Worm (Caenorhabditis elegans) whole organism, late embryonic: ENCODE data around the gene idpp-5.

Experiments used
- ceh-45 ChIP-seq: fragments of 200-800 bp; sonication (Bioruptor generic); IDR thresholded peaks from 2 replicates; pipeline ENCODE4 v1.3.6; 2022; ENCODE audit warnings: missing genetic modification reagents, missing genetic modification characterization, missing compliant biosample characterization
- lim-6 ChIP-seq: sonication (generic microtip); optimal IDR thresholded peaks from 2 replicates; lab custom pipeline; 2016; ENCODE audit warnings: missing genetic modification characterization, missing compliant biosample characterization
- nhr-11 ChIP-seq: fragments of 150-350 bp; optimal IDR thresholded peaks from 2 replicates; lab custom pipeline; 2014; ENCODE audit warnings: missing biosample characterization, missing genetic modification characterization
- pag-3 ChIP-seq: sonication (generic microtip); optimal IDR thresholded peaks from 2 replicates; lab custom pipeline; 2016; ENCODE audit warnings: missing compliant biosample characterization, missing genetic modification characterization, borderline replicate concordance
- pros-1 ChIP-seq: fragments of 150-350 bp; optimal IDR thresholded peaks from 2 replicates; lab custom pipeline; 2014; ENCODE audit warnings: missing biosample characterization, missing genetic modification reagents, missing genetic modification characterization
- ttx-3 ChIP-seq: sonication (generic microtip); optimal IDR thresholded peaks from 2 replicates; lab custom pipeline; 2016; ENCODE audit warnings: missing genetic modification reagents, missing genetic modification characterization, missing compliant biosample characterization
- ztf-16 ChIP-seq: sonication (generic microtip); optimal IDR thresholded peaks from 2 replicates; lab custom pipeline; 2017; ENCODE audit warnings: missing genetic modification characterization, missing compliant biosample characterization

ce11 chrX:3824907-3825689 lies 32.5 kb upstream of the idpp-5 start:
- TF ChIP-seq ztf-16, result no peak
- TF ChIP-seq lim-6 (tag; lab: Kevin White, UChicago), result no peak
- no peak for TF ChIP-seq ttx-3 (tag; lab: Kevin White, UChicago)
- no peak for TF ChIP-seq pros-1 (tag; lab: Kevin White, UChicago)
- no peak for TF ChIP-seq nhr-11 (tag; lab: Kevin White, UChicago)
- no peak for TF ChIP-seq ceh-45 (GFP tag; lab: Robert Waterston, UW)
- TF ChIP-seq pag-3 (tag; lab: Kevin White, UChicago), result no peak
